Fruit fly (Drosophila melanogaster): ENCODE measurements around the gene CG6712.

Gene CG6712

DNA sequence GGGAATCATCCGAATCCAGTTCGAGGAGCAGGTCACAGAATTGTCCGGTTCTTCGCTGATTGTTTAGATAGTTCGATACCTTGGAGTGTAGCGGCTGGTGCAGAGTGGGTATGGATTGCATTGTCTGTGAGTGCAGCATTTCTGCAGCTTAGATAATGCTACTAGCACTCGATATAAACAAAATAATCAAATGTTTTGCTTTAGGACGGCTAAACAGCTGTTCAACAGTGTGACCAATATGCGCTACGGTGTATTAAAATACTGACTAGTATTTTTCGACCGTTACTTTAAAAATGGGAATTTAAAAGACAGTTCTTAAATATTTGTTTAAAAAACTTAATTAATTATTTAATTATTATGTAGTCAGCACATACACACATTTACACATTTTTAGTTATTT lies 47.6 kb downstream of the CG6712 start, which contains the start of gene Plzf (continued):
- TF ChIP-seq Myb (GFP tag; optimal IDR thresholded peaks at IDR 0.05) (peak; percentile 85), sens (GFP tag) (no peak), CG13287 (GFP tag; IDR thresholded peaks at IDR 0.05; ENCODE audit: partially characterized antibody) (peak; percentile 47), E2f2 (GFP tag; IDR thresholded peaks at IDR 0.05) (peak; percentile 19; the same call in 1 of the 2 replicates), stwl (tag; optimal IDR thresholded peaks at IDR 0.05) (peak; percentile 35)

DNA sequence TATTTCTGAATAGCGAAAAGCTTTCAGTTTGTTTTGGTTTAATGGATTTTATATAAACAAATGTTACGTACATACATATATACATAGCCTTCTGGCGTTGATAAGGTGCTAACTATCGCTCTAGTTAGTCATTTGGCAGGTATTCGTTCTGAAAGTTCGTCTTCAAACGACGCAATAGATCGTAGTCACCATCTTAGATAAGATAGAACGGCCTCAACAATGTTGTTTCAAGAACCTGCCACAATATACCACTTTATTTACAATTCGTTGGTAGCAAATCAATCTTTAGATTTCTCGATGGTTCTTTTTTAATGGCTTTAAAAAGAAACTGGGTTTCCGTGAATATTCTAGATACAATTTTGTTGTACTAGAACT lies 49.5 kb downstream of the CG6712 start:
- TF ChIP-seq sug (tag; optimal IDR thresholded peaks at IDR 0.05) (peak; percentile 21), CG31388 (GFP tag; optimal IDR thresholded peaks at IDR 0.05) (no peak), grn (GFP tag; optimal IDR thresholded peaks at IDR 0.05) (peak; percentile 98), Deaf1 (tag; optimal IDR thresholded peaks at IDR 0.05) (peak; percentile 8), CG14441 (GFP tag; IDR thresholded peaks at IDR 0.05) (peak; percentile 34; the same call in 1 of the 2 replicates), CG1792 (GFP tag; optimal IDR thresholded peaks at IDR 0.05) (no peak), CG6854 (GFP tag; optimal IDR thresholded peaks at IDR 0.05) (peak; percentile 29), CG13624 (GFP tag; optimal IDR thresholded peaks at IDR 0.05) (peak; percentile 75), exex (tag; optimal IDR thresholded peaks at IDR 0.05) (peak; percentile 80), sd (tag; optimal IDR thresholded peaks at IDR 0.05) (peak; percentile 98), mirr (GFP tag; optimal IDR thresholded peaks at IDR 0.05) (peak; percentile 42), sens-2 (GFP tag; IDR thresholded peaks at IDR 0.05) (no peak)

DNA sequence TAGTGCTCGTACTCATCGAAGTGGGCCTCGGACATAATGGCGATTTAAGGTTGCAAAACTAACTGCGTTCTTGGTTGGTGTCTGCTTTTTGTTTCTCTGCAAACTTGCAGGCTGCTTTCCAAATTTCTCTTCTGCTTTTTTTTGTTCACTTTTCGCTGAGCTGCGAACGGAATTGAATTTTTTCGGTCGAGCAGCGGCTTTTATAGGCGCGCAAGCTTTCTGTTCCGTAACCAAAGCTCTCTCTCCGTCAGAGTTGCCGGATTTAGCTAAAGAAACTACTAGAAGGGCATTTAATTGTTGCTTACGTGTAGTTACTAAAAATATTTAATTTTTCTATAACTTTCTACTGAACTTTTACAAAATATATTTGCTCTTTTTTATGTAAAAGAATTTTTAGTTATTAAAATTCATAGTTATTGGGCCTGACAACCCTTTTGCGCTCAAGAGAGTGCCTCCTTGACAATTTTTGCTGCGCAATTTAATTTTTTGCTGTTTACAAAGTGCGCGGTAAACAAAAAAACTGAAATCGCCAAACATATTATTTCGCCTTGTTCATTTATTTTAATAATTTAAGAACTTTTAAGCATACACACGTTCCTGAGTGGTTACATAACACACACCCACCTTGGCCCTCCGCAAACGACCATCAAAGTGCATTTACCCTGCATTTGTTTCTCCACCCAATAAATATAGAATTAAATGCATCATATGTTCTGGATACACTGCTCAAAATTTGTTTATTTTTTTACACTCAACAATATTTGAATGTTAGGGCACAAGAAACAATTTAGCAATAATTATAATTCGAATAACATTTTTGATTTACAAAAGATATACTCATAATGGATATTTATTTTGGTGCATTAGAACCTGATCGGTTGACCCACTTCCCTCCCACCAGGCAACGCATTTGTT lies 50.1 kb downstream of the CG6712 start, which contains the start of gene CG6770:
Gene CG6770, minus strand, starts transcription at position 178 of the 915 bp plus-strand sequence.
- TF ChIP-seq usp (GFP tag; optimal IDR thresholded peaks at IDR 0.05) (no peak), HLHmδ (GFP tag; optimal IDR thresholded peaks at IDR 0.05) (no peak), kay (GFP tag; optimal IDR thresholded peaks at IDR 0.05) (peak; percentile 8), ranshi (GFP tag; IDR thresholded peaks at IDR 0.05) (peak; percentile 88), CG7357 (GFP tag; IDR thresholded peaks at IDR 0.05) (peak; percentile 42; the same call in 1 of the 3 replicates), CG6272 (GFP tag; IDR thresholded peaks at IDR 0.05) (no peak; the same call in 1 of the 2 replicates), CG1603 (tag; optimal IDR thresholded peaks at IDR 0.05) (peak; percentile 76), CG2875 (GFP tag; optimal IDR thresholded peaks at IDR 0.05) (no peak), CG12391 (tag; optimal IDR thresholded peaks at IDR 0.05) (peak; percentile 80), pnt (GFP tag; optimal IDR thresholded peaks at IDR 0.05) (no peak), CG5953 (GFP tag; IDR thresholded peaks at IDR 0.05) (peak; percentile 69), pho (GFP tag; optimal IDR thresholded peaks at IDR 0.05) (peak; percentile 45), Ada2b (GFP tag; IDR thresholded peaks at IDR 0.05) (peak; percentile 80), Hand (GFP tag; optimal IDR thresholded peaks at IDR 0.05) (peak; percentile 92), sr (GFP tag; IDR thresholded peaks at IDR 0.05) (0 out of 3 replicates have a peak, but pooled peaks have one; percentile 21), CG11398 (GFP tag; optimal IDR thresholded peaks at IDR 0.05) (peak; percentile 20), CG11560 (tag; IDR thresholded peaks at IDR 0.05) (no peak; the same call in 2 of the 3 replicates), dmrt11E (tag; optimal IDR thresholded peaks at IDR 0.05) (no peak), Bdp1 (GFP tag; optimal IDR thresholded peaks at IDR 0.05) (no peak), CG2120 (GFP tag; optimal IDR thresholded peaks at IDR 0.05) (peak; percentile 84), ssp (GFP tag; IDR thresholded peaks at IDR 0.05) (peak; percentile 68; the same call in 1 of the 2 replicates), CG17612 (GFP tag; IDR thresholded peaks at IDR 0.05) (no peak), CG8290 (GFP tag; optimal IDR thresholded peaks at IDR 0.05) (no peak), CG8290 (tag; optimal IDR thresholded peaks at IDR 0.05) (peak in 1 of 2 experiments; percentile 81), aop (GFP tag; IDR thresholded peaks at IDR 0.05) (no peak), Fer2 (tag; optimal IDR thresholded peaks at IDR 0.05) (peak; percentile 80), CG42726 (GFP tag; IDR thresholded peaks at IDR 0.05; ENCODE audit: partially characterized antibody) (peak; percentile 64; the same call in 1 of the 2 replicates), unc-4 (GFP tag; IDR thresholded peaks at IDR 0.05; ENCODE audit: partially characterized antibody) (0 out of 2 replicates have a peak, but pooled peaks have one; percentile 32), CG10366 (GFP tag; IDR thresholded peaks at IDR 0.05) (peak; percentile 87), tap (tag; optimal IDR thresholded peaks at IDR 0.05) (peak; percentile 80), sug (tag; optimal IDR thresholded peaks at IDR 0.05) (peak; percentile 78)

Measured in whole organism, embryonic.